Worm (Caenorhabditis elegans) whole organism, young adult: ENCODE results near the gene gcl-1.

ENCODE experiments used
- F37B4.10 ChIP-seq: fragments of 200-800 bp; sonication (Bioruptor generic); IDR thresholded peaks from 2 replicates; pipeline ENCODE4 v1.3.6; 2022; ENCODE audit warnings: missing genetic modification characterization, missing compliant biosample characterization
- bed-1 ChIP-seq: fragments of 200-800 bp; sonication (Bioruptor generic); IDR thresholded peaks from 2 replicates; pipeline ENCODE4 v1.3.6; 2022; ENCODE audit warnings: missing genetic modification reagents, missing genetic modification characterization, missing compliant biosample characterization
- lag-1 ChIP-seq: fragments of 200-800 bp; sonication (Bioruptor generic); IDR thresholded peaks from 2 replicates; pipeline ENCODE4 v1.3.6; 2022; ENCODE audit warnings: missing genetic modification reagents, missing genetic modification characterization, missing compliant biosample characterization
- sea-2 ChIP-seq: fragments of 200-800 bp; sonication (Bioruptor generic); IDR thresholded peaks from 2 replicates; pipeline ENCODE4 v1.3.6; 2022; ENCODE audit warnings: missing genetic modification characterization, missing compliant biosample characterization
- snpc-1.1 ChIP-seq: sonication (generic microtip); optimal IDR thresholded peaks from 2 replicates; lab custom pipeline; 2017; ENCODE audit warnings: missing genetic modification characterization, mild to moderate bottlenecking, missing compliant biosample characterization, antibody characterized with exemption, moderate library complexity, missing genotype, missing genetic modification reagents; ENCODE audit not compliant: insufficient read depth

- TF ChIP-seq snpc-1.1 (tag; lab: Kevin White, UChicago) = no peak
- TF ChIP-seq lag-1 (GFP tag; lab: Robert Waterston, UW) = no peak
- no peak for TF ChIP-seq bed-1 (GFP tag; lab: Robert Waterston, UW)
- no peak for TF ChIP-seq sea-2
- no peak for TF ChIP-seq F37B4.10
Measured at ce11 chrIV:13370235-13370739, 42.4 kb downstream of the gcl-1 start, which contains the start of the genes rla-2, popl-7 and Y62E10A.24.
